Fruit fly (Drosophila melanogaster) whole organism, wandering third instar larva: Measurements from ENCODE around the gene alpha-Est7.

Experiments
- OdsH ChIP-seq: fragments of 200-800 bp; sonication (Bioruptor generic); optimal IDR thresholded peaks from 2 replicates; lab custom pipeline; 2016; ENCODE audit warnings: missing biosample characterization, mild to moderate bottlenecking, missing genetic modification characterization
- pan ChIP-seq: fragments of >200 bp; optimal IDR thresholded peaks from 2 replicates; lab custom pipeline; 2017

- TF ChIP-seq OdsH (GFP tag; lab: Kevin White, UChicago) (no peak), pan (lab: Kevin White, UChicago) (no peak)
These were observed 12.1 kb upstream of the alpha-Est7 start for dm6 chr3R:7535606-7536005.
